Fruit fly (Drosophila melanogaster) whole organism, embryonic: ENCODE measurements around the gene put.

ENCODE experiments used
- Asciz ChIP-seq: fragments of 200-800 bp; sonication (Bioruptor generic); optimal IDR thresholded peaks from 2 replicates; lab custom pipeline; 2017; ENCODE audit warnings: missing biosample characterization, mild to moderate bottlenecking, missing genetic modification characterization, missing genetic modification reagents
- B-H2 ChIP-seq: fragments of 200-800 bp; sonication (Bioruptor generic); optimal IDR thresholded peaks from 2 replicates; lab custom pipeline; 2018; ENCODE audit warnings: missing biosample characterization, mild to moderate bottlenecking, missing genetic modification characterization
- Blimp-1 ChIP-seq: fragments of 200-800 bp; sonication (Bioruptor generic); optimal IDR thresholded peaks from 3 replicates; lab custom pipeline; 2018; ENCODE audit warnings: missing biosample characterization, missing genetic modification characterization, mild to moderate bottlenecking, moderate library complexity, missing genetic modification reagents
- CG11695 ChIP-seq: fragments of 200-800 bp; sonication (Bioruptor generic); IDR thresholded peaks from 3 replicates; pipeline ENCODE4 v1.3.6; 2022; ENCODE audit warnings: missing biosample characterization, missing genetic modification characterization
- CG12769 ChIP-seq: fragments of 200-800 bp; sonication (Bioruptor generic); optimal IDR thresholded peaks from 2 replicates; lab custom pipeline; 2019; ENCODE audit warnings: missing biosample characterization, mild to moderate bottlenecking, missing genetic modification characterization, moderate library complexity
- CG15073 ChIP-seq: fragments of 200-800 bp; sonication (Bioruptor generic); optimal IDR thresholded peaks from 2 replicates; lab custom pipeline; 2016; ENCODE audit warnings: missing biosample characterization, missing genetic modification characterization
- CG15601 ChIP-seq: fragments of 200-800 bp; sonication (Bioruptor generic); optimal IDR thresholded peaks from 3 replicates; lab custom pipeline; 2019; ENCODE audit warnings: missing biosample characterization, mild to moderate bottlenecking, missing genetic modification characterization, moderate library complexity
- CG17328 ChIP-seq: fragments of 200-800 bp; sonication (Bioruptor generic); IDR thresholded peaks from 2 replicates; pipeline ENCODE4 v1.3.6; 2022; ENCODE audit warnings: missing biosample characterization, missing genetic modification characterization
- CG2678 ChIP-seq: fragments of 200-800 bp; sonication (Bioruptor generic); optimal IDR thresholded peaks from 3 replicates; lab custom pipeline; 2019; ENCODE audit warnings: missing biosample characterization, mild to moderate bottlenecking, missing genetic modification characterization, moderate library complexity
- CG31441 ChIP-seq: fragments of 200-800 bp; sonication (Bioruptor generic); IDR thresholded peaks from 2 replicates; pipeline ENCODE4 v1.3.6; 2022; ENCODE audit warnings: missing biosample characterization, missing genetic modification characterization
- CG32532 ChIP-seq: fragments of 200-800 bp; sonication (Bioruptor generic); IDR thresholded peaks from 2 replicates; pipeline ENCODE4 v1.3.6; 2022; ENCODE audit warnings: missing biosample characterization, missing genetic modification characterization
- CG6654 ChIP-seq: fragments of 200-800 bp; sonication (Bioruptor generic); optimal IDR thresholded peaks from 2 replicates; lab custom pipeline; 2017; ENCODE audit warnings: missing biosample characterization, mild to moderate bottlenecking, missing genetic modification characterization
- CG7839 ChIP-seq: fragments of 200-800 bp; sonication (Bioruptor generic); optimal IDR thresholded peaks from 3 replicates; lab custom pipeline; 2018; ENCODE audit warnings: missing biosample characterization, mild to moderate bottlenecking, missing genetic modification characterization, moderate library complexity
- Gsc ChIP-seq: fragments of 200-800 bp; sonication (Bioruptor generic); IDR thresholded peaks from 2 replicates; pipeline ENCODE4 v1.3.6; 2022; ENCODE audit warnings: missing biosample characterization, missing genetic modification characterization
- MBD-R2 ChIP-seq: fragments of 200-800 bp; sonication (Bioruptor generic); IDR thresholded peaks from 2 replicates; pipeline ENCODE4 v1.3.6; 2022; ENCODE audit warnings: missing biosample characterization, missing genetic modification characterization
- Mrtf ChIP-seq: fragments of 200-800 bp; sonication (Bioruptor generic); IDR thresholded peaks from 3 replicates; pipeline ENCODE4 v1.3.6; 2022; ENCODE audit warnings: missing biosample characterization, missing genetic modification characterization
- NC2β ChIP-seq: fragments of 200-800 bp; sonication (Bioruptor generic); optimal IDR thresholded peaks from 2 replicates; lab custom pipeline; 2016; ENCODE audit warnings: missing biosample characterization, missing genetic modification characterization
- NFAT ChIP-seq: fragments of 200-800 bp; sonication (Bioruptor generic); IDR thresholded peaks from 2 replicates; pipeline ENCODE4 v1.3.6; 2022; ENCODE audit warnings: missing biosample characterization, missing genetic modification characterization
- NfI ChIP-seq: fragments of 200-800 bp; sonication (Bioruptor generic); optimal IDR thresholded peaks from 3 replicates; lab custom pipeline; 2018; ENCODE audit warnings: missing biosample characterization, mild to moderate bottlenecking, missing genetic modification characterization, moderate library complexity
- Oaz ChIP-seq: fragments of 200-800 bp; sonication (Bioruptor generic); IDR thresholded peaks from 2 replicates; pipeline ENCODE4 v1.3.6; 2022; ENCODE audit warnings: missing biosample characterization, missing genetic modification characterization
- PHDP ChIP-seq: fragments of 200-800 bp; sonication (Bioruptor generic); optimal IDR thresholded peaks from 3 replicates; lab custom pipeline; 2018; ENCODE audit warnings: missing biosample characterization, mild to moderate bottlenecking, missing genetic modification characterization, moderate library complexity
- Pdp1 ChIP-seq, 2 experiments: fragments of 200-800 bp; sonication (Bioruptor generic); optimal IDR thresholded peaks; 3 replicates each; lab custom pipeline; 2016; ENCODE audit warnings: missing biosample characterization in 2 of 2, missing genetic modification characterization in 2 of 2, mild to moderate bottlenecking in 1 of 2, moderate library complexity in 1 of 2
- amos ChIP-seq: fragments of 200-800 bp; sonication (Bioruptor generic); IDR thresholded peaks from 2 replicates; pipeline ENCODE4 v1.3.6; 2022; ENCODE audit warnings: missing biosample characterization, missing genetic modification characterization; ENCODE audit not compliant: partially characterized antibody
- ap ChIP-seq: fragments of 200-800 bp; sonication (Bioruptor generic); IDR thresholded peaks from 2 replicates; pipeline ENCODE4 v1.3.6; 2022; ENCODE audit warnings: missing biosample characterization, missing genetic modification characterization
- ase ChIP-seq: fragments of 200-800 bp; sonication (Bioruptor generic); IDR thresholded peaks from 3 replicates; pipeline ENCODE4 v1.3.6; 2022; ENCODE audit warnings: missing biosample characterization, missing genetic modification characterization
- az2 ChIP-seq: fragments of 200-800 bp; sonication (Bioruptor generic); optimal IDR thresholded peaks from 3 replicates; lab custom pipeline; 2016; ENCODE audit warnings: missing biosample characterization, missing genetic modification characterization
- bigmax ChIP-seq: fragments of 200-800 bp; sonication (Bioruptor generic); optimal IDR thresholded peaks from 2 replicates; lab custom pipeline; 2018; ENCODE audit warnings: missing biosample characterization, mild to moderate bottlenecking, missing genetic modification characterization
- cato ChIP-seq: fragments of 200-800 bp; sonication (Bioruptor generic); optimal IDR thresholded peaks from 2 replicates; lab custom pipeline; 2016; ENCODE audit warnings: missing biosample characterization, missing genetic modification characterization, borderline replicate concordance
- chif ChIP-seq, 2 experiments: fragments of 200-800 bp; sonication (Bioruptor generic); optimal IDR thresholded peaks; 3 replicates each; lab custom pipeline; 2016; ENCODE audit warnings: missing biosample characterization in 2 of 2, missing genetic modification characterization in 2 of 2
- chm ChIP-seq: fragments of 200-800 bp; sonication (Bioruptor generic); IDR thresholded peaks from 2 replicates; pipeline ENCODE4 v1.3.6; 2022; ENCODE audit warnings: missing biosample characterization, missing genetic modification characterization
- corto ChIP-seq: fragments of 200-800 bp; sonication (Bioruptor generic); optimal IDR thresholded peaks from 2 replicates; lab custom pipeline; 2016; ENCODE audit warnings: missing biosample characterization, mild to moderate bottlenecking, missing genetic modification characterization, moderate library complexity
- da ChIP-seq: fragments of 200-800 bp; sonication (Bioruptor generic); optimal IDR thresholded peaks from 2 replicates; lab custom pipeline; 2016; ENCODE audit warnings: missing biosample characterization, missing genetic modification characterization
- dmrt11E ChIP-seq: fragments of 200-800 bp; sonication (Bioruptor generic); optimal IDR thresholded peaks from 3 replicates; lab custom pipeline; 2018; ENCODE audit warnings: missing biosample characterization, mild to moderate bottlenecking, missing genetic modification characterization, moderate library complexity
- eve ChIP-seq, 2 experiments: fragments of >200 bp; optimal IDR thresholded peaks; 2 replicates each; lab custom pipeline; 2017; ENCODE audit warnings: missing biosample characterization in 2 of 2, missing genetic modification characterization in 2 of 2
- her ChIP-seq: fragments of 200-800 bp; sonication (Bioruptor generic); optimal IDR thresholded peaks from 2 replicates; lab custom pipeline; 2016; ENCODE audit warnings: missing biosample characterization, missing genetic modification characterization
- lilli ChIP-seq: fragments of 200-800 bp; sonication (Bioruptor generic); optimal IDR thresholded peaks from 3 replicates; lab custom pipeline; 2016; ENCODE audit warnings: missing biosample characterization, missing genetic modification characterization
- mam ChIP-seq: fragments of 200-800 bp; sonication (Bioruptor generic); optimal IDR thresholded peaks from 3 replicates; lab custom pipeline; 2016; ENCODE audit warnings: missing biosample characterization, missing genetic modification characterization
- nerfin-2 ChIP-seq: fragments of 200-800 bp; sonication (Bioruptor generic); IDR thresholded peaks from 2 replicates; pipeline ENCODE4 v1.3.6; 2022; ENCODE audit warnings: missing biosample characterization, missing genetic modification characterization; ENCODE audit not compliant: partially characterized antibody
- otp ChIP-seq: fragments of 200-800 bp; sonication (Bioruptor generic); IDR thresholded peaks from 3 replicates; pipeline ENCODE4, ENCODE4 v1.3.6; 2022; ENCODE audit warnings: missing biosample characterization, missing genetic modification characterization
- pho ChIP-seq: fragments of 200-800 bp; sonication (Bioruptor generic); optimal IDR thresholded peaks from 2 replicates; lab custom pipeline; 2016; ENCODE audit warnings: missing biosample characterization, missing genetic modification characterization
- sc ChIP-seq, 3 experiments: fragments of >200 bp in 2 of 3; fragments of 200-800 bp in 1 of 3; sonication (Bioruptor generic) in 1 of 3; optimal IDR thresholded peaks; 2 replicates in 2 of 3; 3 replicates in 1 of 3; lab custom pipeline; 2017; ENCODE audit warnings: mild to moderate bottlenecking in 1 of 3, missing biosample characterization in 1 of 3, missing genetic modification characterization in 1 of 3, missing genetic modification reagents in 1 of 3
- slbo ChIP-seq: fragments of 200-800 bp; sonication (Bioruptor generic); IDR thresholded peaks from 2 replicates; pipeline ENCODE4 v1.3.6; 2022; ENCODE audit warnings: missing biosample characterization, missing genetic modification characterization
- slou ChIP-seq: fragments of 200-800 bp; sonication (Bioruptor generic); optimal IDR thresholded peaks from 3 replicates; lab custom pipeline; 2016; ENCODE audit warnings: missing biosample characterization, missing genetic modification characterization
- sob ChIP-seq: fragments of 200-800 bp; sonication (Bioruptor generic); IDR thresholded peaks from 2 replicates; pipeline ENCODE4 v1.3.6; 2022; ENCODE audit warnings: missing biosample characterization, missing genetic modification characterization
- sug ChIP-seq: fragments of 200-800 bp; optimal IDR thresholded peaks from 2 replicates; lab custom pipeline; 2019; ENCODE audit warnings: missing biosample characterization, mild to moderate bottlenecking, missing genetic modification characterization, moderate library complexity
- wdn ChIP-seq: fragments of 200-800 bp; sonication (Bioruptor generic); IDR thresholded peaks from 2 replicates; pipeline ENCODE4 v1.3.6; 2022; ENCODE audit warnings: missing biosample characterization, missing genetic modification characterization
- zf30C ChIP-seq: fragments of 200-800 bp; sonication (Bioruptor generic); optimal IDR thresholded peaks from 3 replicates; lab custom pipeline; 2018; ENCODE audit warnings: missing biosample characterization, mild to moderate bottlenecking, missing genetic modification characterization
- zfh1 ChIP-seq: fragments of 200-800 bp; sonication (Bioruptor generic); IDR thresholded peaks from 3 replicates; pipeline ENCODE4 v1.3.6; 2022; ENCODE audit warnings: missing biosample characterization, missing genetic modification characterization

put gene

DNA sequence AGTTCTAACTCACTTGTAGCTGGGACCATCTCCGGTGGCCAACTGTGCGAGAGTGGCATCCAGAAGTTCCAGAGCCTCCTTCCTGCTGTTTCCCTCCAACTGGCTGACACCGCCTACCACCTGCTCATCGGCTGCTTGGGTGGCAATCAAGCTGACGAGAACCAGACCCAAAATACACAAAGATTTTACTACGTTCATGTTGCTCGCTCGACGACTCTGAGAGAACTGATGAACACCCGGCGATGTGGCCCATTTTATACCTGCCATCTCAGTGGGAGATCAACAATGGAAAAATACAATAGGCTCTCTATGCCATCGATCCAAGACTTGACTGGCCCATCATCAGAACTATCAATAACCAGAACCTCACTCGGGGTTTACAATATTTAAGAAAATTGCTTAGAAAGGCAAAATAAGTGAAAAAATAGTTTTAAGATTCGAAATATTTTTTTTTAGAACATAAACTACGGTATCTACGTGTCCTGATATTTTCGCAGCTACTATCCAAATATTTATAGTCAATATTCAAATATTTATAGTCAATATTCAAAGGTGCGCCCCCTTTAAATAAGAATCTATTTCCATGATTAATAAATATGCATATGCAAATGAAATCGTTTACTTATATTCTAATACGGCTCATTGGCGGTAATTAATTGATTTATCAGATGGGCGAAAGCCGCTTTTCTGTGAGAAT is 55.9 kb downstream of the put start, which contains the start of gene Cys:
Gene Cys, minus strand, starts transcription at position 234 of the 697 bp plus-strand sequence.
- no peak for TF ChIP-seq nerfin-2 (GFP tag; lab: Robert Waterston, UW)
- peak; percentile 49 for TF ChIP-seq slbo (GFP tag; lab: Robert Waterston, UW)
- peak; percentile 47; the same call in 1 of the 2 replicates for TF ChIP-seq CG32532 (GFP tag; lab: Robert Waterston, UW)
- TF ChIP-seq MBD-R2 (GFP tag; lab: Robert Waterston, UW), result peak; percentile 24; the same call in 1 of the 2 replicates
- TF ChIP-seq dmrt11E (tag; lab: Kevin White, UChicago), result peak; percentile 9
- TF ChIP-seq CG17328, result peak; percentile 36; the same call in 1 of the 2 replicates
- TF ChIP-seq zf30C, result no peak
- no peak for TF ChIP-seq CG15073 (GFP tag; lab: Kevin White, UChicago)
- peak in 1 of 2 experiments; percentile 18 for TF ChIP-seq Pdp1 (GFP tag; optimal IDR thresholded peaks at IDR 0.05; lab: Kevin White, UChicago)
- peak; percentile 42 for TF ChIP-seq CG2678
- TF ChIP-seq slou (GFP tag; lab: Kevin White, UChicago), result no peak
- TF ChIP-seq NFAT (GFP tag; lab: Robert Waterston, UW), result peak; percentile 87; the same call in 1 of the 2 replicates
- no peak for TF ChIP-seq CG11695 (GFP tag; lab: Robert Waterston, UW)
- TF ChIP-seq eve (GFP tag; optimal IDR thresholded peaks at IDR 0.05; lab: Kevin White, UChicago), result no peak
- TF ChIP-seq CG6654, result no peak
- TF ChIP-seq sug (tag; lab: Kevin White, UChicago), result peak; percentile 34
- peak; percentile 42 for TF ChIP-seq da (GFP tag; lab: Kevin White, UChicago)
- TF ChIP-seq wdn, result 0 out of 2 replicates have a peak, but pooled peaks have one; percentile 28
- TF ChIP-seq cato (GFP tag; lab: Kevin White, UChicago), result no peak
- no peak for TF ChIP-seq CG31441 (GFP tag; lab: Robert Waterston, UW)
- TF ChIP-seq chif (GFP tag; optimal IDR thresholded peaks at IDR 0.05; lab: Kevin White, UChicago), result no peak
- peak; percentile 13 for TF ChIP-seq her (GFP tag; lab: Kevin White, UChicago)
- TF ChIP-seq Mrtf (GFP tag; lab: Robert Waterston, UW), result no peak
- no peak for TF ChIP-seq mam (GFP tag; lab: Kevin White, UChicago)
- 0 out of 3 replicates have a peak, but pooled peaks have one; percentile 36 for TF ChIP-seq otp (GFP tag; lab: Robert Waterston, UW)
- TF ChIP-seq NfI, result peak; percentile 13
- no peak for TF ChIP-seq Oaz (GFP tag; lab: Robert Waterston, UW)
- no peak for TF ChIP-seq corto (GFP tag; lab: Kevin White, UChicago)
- no peak for TF ChIP-seq sc (optimal IDR thresholded peaks at IDR 0.05; lab: Kevin White, UChicago)
- TF ChIP-seq sc (GFP tag; optimal IDR thresholded peaks at IDR 0.05; lab: Kevin White, UChicago), result peak; percentile 19
- TF ChIP-seq B-H2 (GFP tag; lab: Kevin White, UChicago), result peak; percentile 30
- peak; percentile 1 for TF ChIP-seq Blimp-1 (GFP tag; lab: Kevin White, UChicago)
- TF ChIP-seq pho (GFP tag; lab: Kevin White, UChicago), result peak; percentile 16
- no peak for TF ChIP-seq ase
- TF ChIP-seq Asciz (GFP tag; lab: Kevin White, UChicago), result peak; percentile 19
- TF ChIP-seq ap (GFP tag; lab: Robert Waterston, UW), result 0 out of 2 replicates have a peak, but pooled peaks have one; percentile 39
- peak; percentile 35 for TF ChIP-seq lilli (GFP tag; lab: Kevin White, UChicago)
- TF ChIP-seq Gsc, result no peak
- TF ChIP-seq NC2β (GFP tag; lab: Kevin White, UChicago), result no peak
- peak; percentile 26 for TF ChIP-seq CG15601
- TF ChIP-seq amos (GFP tag; lab: Robert Waterston, UW), result peak; percentile 26; the same call in 1 of the 2 replicates
- peak; percentile 39 for TF ChIP-seq CG7839
- no peak for TF ChIP-seq az2 (GFP tag; lab: Kevin White, UChicago)
- peak; percentile 89 for TF ChIP-seq CG12769
- peak; percentile 56 for TF ChIP-seq PHDP (tag; lab: Kevin White, UChicago)
- TF ChIP-seq zfh1 (GFP tag; lab: Robert Waterston, UW), result peak; percentile 54; the same call in 1 of the 3 replicates
- TF ChIP-seq chm, result peak; percentile 32; the same call in 1 of the 2 replicates
- TF ChIP-seq bigmax, result peak; percentile 50
- TF ChIP-seq sob (GFP tag; lab: Robert Waterston, UW), result peak; percentile 39; the same call in 1 of the 2 replicates
